Worm (Caenorhabditis elegans) whole organism, late embryonic: ENCODE data around the gene pitr-4.

Experiments used
- C08G9.2 ChIP-seq: sonication (generic microtip); optimal IDR thresholded peaks from 2 replicates; lab custom pipeline; 2016; ENCODE audit warnings: mild to moderate bottlenecking, missing genetic modification characterization, moderate library complexity, missing compliant biosample characterization
- T23F11.4 ChIP-seq: fragments of 200-800 bp; sonication (Bioruptor generic); optimal IDR thresholded peaks from 2 replicates; lab custom pipeline; 2018; ENCODE audit warnings: mild to moderate bottlenecking, missing genetic modification characterization, missing compliant biosample characterization
- Y22D7AL.16 ChIP-seq: sonication (generic microtip); optimal IDR thresholded peaks from 2 replicates; lab custom pipeline; 2016; ENCODE audit warnings: missing genetic modification characterization, missing compliant biosample characterization
- ahr-1 ChIP-seq: sonication (generic microtip); optimal IDR thresholded peaks from 2 replicates; lab custom pipeline; 2016; ENCODE audit warnings: missing genetic modification characterization, missing compliant biosample characterization
- ceh-18 ChIP-seq: sonication (generic microtip); optimal IDR thresholded peaks from 2 replicates; lab custom pipeline; 2016; ENCODE audit warnings: missing genetic modification characterization, missing compliant biosample characterization
- ceh-2 ChIP-seq: sonication (generic microtip); optimal IDR thresholded peaks from 2 replicates; lab custom pipeline; 2016; ENCODE audit warnings: missing genotype, missing genetic modification characterization, missing compliant biosample characterization
- ceh-34 ChIP-seq: sonication (generic microtip); optimal IDR thresholded peaks from 2 replicates; lab custom pipeline; 2016; ENCODE audit warnings: mild to moderate bottlenecking, missing genetic modification characterization, missing compliant biosample characterization
- ceh-6 ChIP-seq: fragments of 200-800 bp; sonication (Bioruptor generic); optimal IDR thresholded peaks from 2 replicates; lab custom pipeline; 2018; ENCODE audit warnings: mild to moderate bottlenecking, missing genetic modification characterization, missing compliant biosample characterization
- elt-2 ChIP-seq: sonication (generic microtip); optimal IDR thresholded peaks from 2 replicates; lab custom pipeline; 2016; ENCODE audit warnings: missing genetic modification reagents, missing genetic modification characterization, missing compliant biosample characterization
- elt-4 ChIP-seq: sonication (generic microtip); optimal IDR thresholded peaks from 2 replicates; lab custom pipeline; 2016; ENCODE audit warnings: missing genetic modification characterization, missing compliant biosample characterization
- eyg-1 ChIP-seq: sonication (generic microtip); optimal IDR thresholded peaks from 2 replicates; lab custom pipeline; 2016; ENCODE audit warnings: missing genotype, missing genetic modification characterization, missing compliant biosample characterization
- fkh-10 ChIP-seq: fragments of 150-350 bp; optimal IDR thresholded peaks from 2 replicates; lab custom pipeline; 2014; ENCODE audit warnings: missing biosample characterization, missing genetic modification reagents, missing genetic modification characterization
- fkh-6 ChIP-seq: sonication (generic microtip); optimal IDR thresholded peaks from 2 replicates; lab custom pipeline; 2016; ENCODE audit warnings: missing genetic modification characterization, missing compliant biosample characterization
- hlh-30 ChIP-seq: sonication (generic microtip); optimal IDR thresholded peaks from 2 replicates; lab custom pipeline; 2017; ENCODE audit warnings: antibody characterized with exemption, missing genetic modification characterization, missing compliant biosample characterization; ENCODE audit not compliant: insufficient read depth
- hlh-6 ChIP-seq: sonication (generic microtip); optimal IDR thresholded peaks from 2 replicates; lab custom pipeline; 2016; ENCODE audit warnings: missing genotype, missing genetic modification characterization, missing compliant biosample characterization
- hlh-8 ChIP-seq: sonication (generic microtip); optimal IDR thresholded peaks from 2 replicates; lab custom pipeline; 2016; ENCODE audit warnings: missing genotype, missing genetic modification characterization, missing compliant biosample characterization
- lim-6 ChIP-seq: sonication (generic microtip); optimal IDR thresholded peaks from 2 replicates; lab custom pipeline; 2016; ENCODE audit warnings: missing genetic modification characterization, missing compliant biosample characterization
- lin-11 ChIP-seq: fragments of 200-800 bp; sonication (Bioruptor generic); optimal IDR thresholded peaks from 2 replicates; lab custom pipeline; 2018; ENCODE audit warnings: mild to moderate bottlenecking, missing genetic modification characterization, missing compliant biosample characterization
- mec-3 ChIP-seq: sonication (generic microtip); optimal IDR thresholded peaks from 2 replicates; lab custom pipeline; 2016; ENCODE audit warnings: borderline replicate concordance, missing genetic modification characterization, missing compliant biosample characterization
- nhr-232 ChIP-seq: sonication (generic microtip); optimal IDR thresholded peaks from 2 replicates; lab custom pipeline; 2016; ENCODE audit warnings: missing genetic modification characterization, missing compliant biosample characterization
- odd-2 ChIP-seq: sonication (generic microtip); optimal IDR thresholded peaks from 2 replicates; lab custom pipeline; 2017; ENCODE audit warnings: antibody characterized with exemption, mild to moderate bottlenecking, missing genetic modification characterization, missing compliant biosample characterization
- pag-3 ChIP-seq: sonication (generic microtip); optimal IDR thresholded peaks from 2 replicates; lab custom pipeline; 2016; ENCODE audit warnings: missing compliant biosample characterization, missing genetic modification characterization, borderline replicate concordance
- pat-9 ChIP-seq: fragments of 200-800 bp; sonication (Bioruptor generic); optimal IDR thresholded peaks from 2 replicates; lab custom pipeline; 2018; ENCODE audit warnings: mild to moderate bottlenecking, missing genetic modification characterization, moderate library complexity, missing compliant biosample characterization
- pax-1 ChIP-seq: fragments of 150-350 bp; optimal IDR thresholded peaks from 2 replicates; lab custom pipeline; 2014; ENCODE audit warnings: missing biosample characterization, missing genetic modification characterization
- pha-4 ChIP-seq: fragments of 150-350 bp; optimal IDR thresholded peaks from 2 replicates; lab custom pipeline; 2018; ENCODE audit warnings: missing biosample characterization, missing genetic modification reagents, missing genetic modification characterization
- sox-4 ChIP-seq: sonication (generic microtip); optimal IDR thresholded peaks from 2 replicates; lab custom pipeline; 2017; ENCODE audit warnings: mild to moderate bottlenecking, missing genetic modification characterization, inconsistent platforms, missing compliant biosample characterization
- syd-9 ChIP-seq: sonication (generic microtip); optimal IDR thresholded peaks from 2 replicates; lab custom pipeline; 2016; ENCODE audit warnings: mild to moderate bottlenecking, missing genetic modification characterization, moderate library complexity, missing compliant biosample characterization
- unc-42 ChIP-seq: sonication (generic microtip); optimal IDR thresholded peaks from 2 replicates; lab custom pipeline; 2016; ENCODE audit warnings: missing genotype, missing genetic modification characterization, missing compliant biosample characterization
- unc-55 ChIP-seq: sonication (generic microtip); optimal IDR thresholded peaks from 2 replicates; lab custom pipeline; 2017; ENCODE audit warnings: missing biosample characterization, missing genetic modification reagents, missing genetic modification characterization
- ztf-16 ChIP-seq: sonication (generic microtip); optimal IDR thresholded peaks from 2 replicates; lab custom pipeline; 2017; ENCODE audit warnings: missing genetic modification characterization, missing compliant biosample characterization

pitr-4 gene

ce11 chrV:9630542-9630941 lies 30.9 kb downstream of the pitr-4 start:
- TF ChIP-seq odd-2 (tag; lab: Kevin White, UChicago): no peak
- TF ChIP-seq fkh-10 (GFP tag; lab: Kevin White, UChicago): no peak
- TF ChIP-seq hlh-30 (tag; lab: Kevin White, UChicago): no peak
- no peak for TF ChIP-seq eyg-1 (tag; lab: Kevin White, UChicago)
- TF ChIP-seq elt-2: no peak

DNA sequence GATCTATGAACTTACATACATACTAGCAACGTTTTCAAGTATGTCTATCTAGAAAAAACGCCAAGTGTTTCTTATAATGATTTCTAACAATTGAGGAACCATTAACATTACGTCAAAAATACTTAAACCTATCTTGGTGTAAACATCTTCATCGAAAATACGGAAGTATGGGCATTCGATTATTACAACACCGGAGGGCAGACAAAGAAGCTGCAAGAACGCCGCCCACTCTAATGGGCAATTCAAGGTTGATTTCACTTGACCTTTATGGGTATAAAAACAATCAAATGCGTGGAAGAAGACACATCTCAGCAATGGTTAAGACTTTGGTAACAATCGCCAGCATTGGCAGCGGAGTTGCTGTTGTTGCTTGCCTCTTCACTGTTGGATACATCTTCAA lies 31.8 kb downstream of the pitr-4 start, which contains the start of gene col-146:
Gene col-146, plus strand, starts transcription at position 301 of the 400 bp plus-strand sequence.
- TF ChIP-seq sox-4 (tag; lab: Kevin White, UChicago) (no peak), unc-42 (no peak), pha-4 (tag; lab: Kevin White, UChicago) (no peak), T23F11.4 (GFP tag; lab: Kevin White, UChicago) (no peak), pat-9 (no peak), pax-1 (no peak), Y22D7AL.16 (tag; lab: Kevin White, UChicago) (no peak), hlh-8 (tag; lab: Kevin White, UChicago) (no peak), unc-55 (GFP tag; lab: Kevin White, UChicago) (no peak), ceh-18 (no peak), ceh-6 (GFP tag; lab: Kevin White, UChicago) (no peak)

DNA sequence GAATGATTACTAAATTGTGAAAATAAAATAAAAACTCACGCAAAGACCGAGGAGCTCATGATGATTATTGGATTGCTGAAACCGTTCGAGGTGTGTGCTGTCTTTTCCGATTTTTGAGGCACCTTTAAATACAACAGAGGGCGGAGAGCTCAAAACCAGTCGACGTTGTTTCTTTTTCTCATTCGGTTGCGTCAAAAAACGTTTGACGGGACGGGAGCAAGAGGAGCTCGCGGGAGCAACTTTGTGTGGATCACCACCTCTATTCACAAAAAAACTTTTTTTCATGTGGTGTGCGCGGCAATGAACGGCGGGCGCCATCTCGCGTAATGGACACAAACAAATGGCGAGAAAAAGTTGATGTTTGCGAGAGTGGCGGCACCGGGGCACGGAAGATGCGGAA lies 32.3 kb downstream of the pitr-4 start, which contains the start of gene idpc-3:
Gene idpc-3, minus strand, starts transcription at position 101 of the 400 bp plus-strand sequence.
- TF ChIP-seq nhr-232 (tag; lab: Kevin White, UChicago): no peak
- TF ChIP-seq ceh-34 (tag; lab: Kevin White, UChicago): no peak

DNA sequence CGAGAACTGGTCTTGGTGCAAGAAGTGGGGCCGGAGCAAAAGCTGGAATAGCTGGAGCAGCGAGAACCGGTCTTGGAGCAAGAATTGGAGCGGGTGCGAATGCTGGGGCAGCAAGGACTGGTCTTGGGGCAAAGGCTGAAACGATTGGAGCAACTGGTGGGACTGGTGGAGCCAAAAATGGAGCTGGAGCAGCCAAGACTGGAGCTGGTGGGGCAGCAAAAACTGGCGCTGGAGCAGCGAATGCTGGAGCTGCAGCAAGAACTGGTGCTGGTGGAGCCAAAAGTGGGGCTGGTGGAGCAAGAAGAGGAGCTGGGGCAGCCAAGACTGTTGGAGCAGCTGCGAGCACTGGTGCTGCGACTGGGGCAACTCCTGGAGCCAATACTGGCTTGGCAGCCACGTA lies 32.8 kb downstream of the pitr-4 start:
- TF ChIP-seq hlh-6 (tag; lab: Kevin White, UChicago) (peak; percentile 46), hlh-8 (tag; lab: Kevin White, UChicago) (no peak)

- peak; percentile 38 for TF ChIP-seq pag-3 (tag; lab: Kevin White, UChicago)
- TF ChIP-seq mec-3: peak; percentile 45
- no peak for TF ChIP-seq ahr-1 (tag; lab: Kevin White, UChicago)
- TF ChIP-seq elt-4 (tag; lab: Kevin White, UChicago): peak; percentile 93
- peak; percentile 13 for TF ChIP-seq ceh-2
- TF ChIP-seq ztf-16 (tag; lab: Kevin White, UChicago): no peak
- peak; percentile 4 for TF ChIP-seq fkh-6
- TF ChIP-seq hlh-6 (tag; lab: Kevin White, UChicago): peak; percentile 30
These were observed 35.6 kb downstream of the pitr-4 start, which contains the start of gene T06E4.7 for ce11 chrV:9625604-9626446. Gene T06E4.7, plus strand, starts transcription at chrV:9626396.

DNA sequence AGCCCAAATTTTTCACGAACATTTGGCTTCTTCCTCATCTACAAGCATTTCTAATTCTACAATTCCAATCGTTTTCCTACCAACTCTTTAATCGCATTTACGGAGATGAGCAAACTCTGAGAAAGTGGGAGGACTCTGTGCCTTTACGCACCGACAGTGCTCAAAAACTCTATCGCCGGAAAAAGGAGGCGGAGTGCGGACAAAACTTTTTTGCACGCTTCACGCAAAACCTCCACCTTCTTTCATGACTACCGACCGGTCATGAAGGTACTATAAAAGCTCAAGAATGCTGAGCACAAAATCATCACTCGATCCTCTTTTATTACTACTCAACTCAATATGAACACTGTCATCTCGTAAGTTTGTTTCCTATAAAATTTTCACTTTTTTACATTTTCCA lies 36.3 kb downstream of the pitr-4 start, which contains the start of gene idpc-4:
Gene idpc-4, plus strand, starts transcription at position 301 of the 400 bp plus-strand sequence.
- TF ChIP-seq unc-55 (GFP tag; lab: Kevin White, UChicago) (no peak), lim-6 (tag; lab: Kevin White, UChicago) (no peak), syd-9 (no peak), ztf-16 (tag; lab: Kevin White, UChicago) (no peak), C08G9.2 (tag; lab: Kevin White, UChicago) (no peak), lin-11 (tag; lab: Kevin White, UChicago) (no peak), hlh-30 (tag; lab: Kevin White, UChicago) (no peak)
